Worm (Caenorhabditis elegans) whole organism, young adult: ENCODE data around the gene ilys-1.

ENCODE experiments used
- B0336.3 ChIP-seq: fragments of 200-800 bp; sonication (Bioruptor generic); IDR thresholded peaks from 2 replicates; pipeline ENCODE4 v1.3.6; 2022; ENCODE audit warnings: missing genetic modification characterization, missing compliant biosample characterization
- C06A6.2 ChIP-seq: fragments of 200-800 bp; sonication (Bioruptor generic); conservative IDR thresholded peaks from 2 replicates; pipeline ENCODE4 v1.3.6; 2022; ENCODE audit warnings: missing genetic modification characterization, missing compliant biosample characterization
- D2030.7 ChIP-seq: fragments of 200-800 bp; sonication (Bioruptor generic); IDR thresholded peaks from 2 replicates; pipeline ENCODE4 v1.3.6; 2022; ENCODE audit warnings: missing genetic modification reagents, missing genetic modification characterization, missing compliant biosample characterization
- F10E7.11 ChIP-seq: sonication (generic microtip); optimal IDR thresholded peaks from 2 replicates; lab custom pipeline; 2017; ENCODE audit warnings: mild to moderate bottlenecking, missing genetic modification characterization, moderate library complexity, missing compliant biosample characterization
- F22D6.2 ChIP-seq: sonication (generic microtip); optimal IDR thresholded peaks from 2 replicates; lab custom pipeline; 2016; ENCODE audit warnings: mild to moderate bottlenecking, missing genetic modification characterization, missing compliant biosample characterization
- F39B2.1 ChIP-seq: fragments of 200-800 bp; sonication (Bioruptor generic); IDR thresholded peaks from 2 replicates; pipeline ENCODE4 v1.3.6; 2022; ENCODE audit warnings: missing genetic modification reagents, missing genetic modification characterization, missing compliant biosample characterization
- F52B5.7 ChIP-seq: sonication (generic microtip); optimal IDR thresholded peaks from 2 replicates; lab custom pipeline; 2016; ENCODE audit warnings: mild to moderate bottlenecking, missing genetic modification characterization, missing compliant biosample characterization
- F57A8.1 ChIP-seq: fragments of 200-800 bp; sonication (Bioruptor generic); optimal IDR thresholded peaks from 2 replicates; lab custom pipeline; 2018; ENCODE audit warnings: mild to moderate bottlenecking, missing genetic modification characterization, moderate library complexity, missing compliant biosample characterization
- T07F8.4 ChIP-seq: sonication (generic microtip); optimal IDR thresholded peaks from 2 replicates; lab custom pipeline; 2016; ENCODE audit warnings: mild to moderate bottlenecking, missing genetic modification characterization, moderate library complexity, missing compliant biosample characterization
- Y53G8AR.9 ChIP-seq: fragments of 200-800 bp; sonication (Bioruptor generic); conservative IDR thresholded peaks from 2 replicates; pipeline ENCODE4 v1.3.6; 2022; ENCODE audit warnings: missing genetic modification reagents, missing genetic modification characterization, missing compliant biosample characterization
- Y79H2A.3 ChIP-seq: fragments of 200-800 bp; sonication (Bioruptor generic); conservative IDR thresholded peaks from 2 replicates; pipeline ENCODE4 v1.3.6; 2022; ENCODE audit warnings: missing genetic modification reagents, missing genetic modification characterization, missing compliant biosample characterization
- Y95B8A.8 ChIP-seq: fragments of 200-800 bp; sonication (Bioruptor generic); IDR thresholded peaks from 2 replicates; pipeline ENCODE4 v1.3.6; 2022; ENCODE audit warnings: missing genetic modification reagents, missing genetic modification characterization, missing compliant biosample characterization
- ZK185.1 ChIP-seq: sonication (generic microtip); optimal IDR thresholded peaks from 2 replicates; lab custom pipeline; 2016; ENCODE audit warnings: mild to moderate bottlenecking, missing genetic modification characterization, missing compliant biosample characterization; ENCODE audit not compliant: poor library complexity, severe bottlenecking
- aptf-3 ChIP-seq: fragments of 200-800 bp; sonication (Bioruptor generic); IDR thresholded peaks from 2 replicates; pipeline ENCODE4 v1.3.6; 2022; ENCODE audit warnings: missing genetic modification characterization, missing compliant biosample characterization
- atf-7 ChIP-seq: sonication (generic microtip); optimal IDR thresholded peaks from 2 replicates; lab custom pipeline; 2017; ENCODE audit warnings: mild to moderate bottlenecking, missing genetic modification characterization, missing compliant biosample characterization
- cebp-2 ChIP-seq: fragments of 200-800 bp; sonication (Bioruptor generic); IDR thresholded peaks from 2 replicates; pipeline ENCODE4 v1.3.6; 2022; ENCODE audit warnings: missing genetic modification characterization, missing compliant biosample characterization
- ceh-58 ChIP-seq: fragments of 200-800 bp; sonication (Bioruptor generic); IDR thresholded peaks from 2 replicates; pipeline ENCODE4 v1.3.6; 2022; ENCODE audit warnings: missing genetic modification characterization, missing compliant biosample characterization
- chd-7 ChIP-seq: sonication (generic microtip); optimal IDR thresholded peaks from 2 replicates; lab custom pipeline; 2016; ENCODE audit warnings: mild to moderate bottlenecking, missing genetic modification characterization, moderate library complexity, missing compliant biosample characterization
- die-1 ChIP-seq: sonication (generic microtip); optimal IDR thresholded peaks from 2 replicates; lab custom pipeline; 2016; ENCODE audit warnings: missing genotype, mild to moderate bottlenecking, missing genetic modification characterization, missing compliant biosample characterization
- egrh-3 ChIP-seq: fragments of 200-800 bp; sonication (Bioruptor generic); IDR thresholded peaks from 2 replicates; pipeline ENCODE4 v1.3.6; 2022; ENCODE audit warnings: missing genetic modification reagents, missing genetic modification characterization, missing compliant biosample characterization
- hlh-26 ChIP-seq: fragments of 200-800 bp; sonication (Bioruptor generic); conservative IDR thresholded peaks from 2 replicates; pipeline ENCODE4 v1.3.6; 2022; ENCODE audit warnings: missing genetic modification reagents, missing genetic modification characterization, missing compliant biosample characterization
- hmg-20 ChIP-seq: fragments of 200-800 bp; sonication (Bioruptor generic); IDR thresholded peaks from 2 replicates; pipeline ENCODE4 v1.3.6; 2022; ENCODE audit warnings: missing genetic modification reagents, missing genetic modification characterization, missing compliant biosample characterization
- hsf-1 ChIP-seq: fragments of 200-800 bp; sonication (Bioruptor generic); IDR thresholded peaks from 2 replicates; pipeline ENCODE4 v1.3.6; 2022; ENCODE audit warnings: missing genetic modification reagents, missing genetic modification characterization, missing compliant biosample characterization
- lag-1 ChIP-seq: fragments of 200-800 bp; sonication (Bioruptor generic); IDR thresholded peaks from 2 replicates; pipeline ENCODE4 v1.3.6; 2022; ENCODE audit warnings: missing genetic modification reagents, missing genetic modification characterization, missing compliant biosample characterization
- lsl-1 ChIP-seq: fragments of 200-800 bp; sonication (Bioruptor generic); optimal IDR thresholded peaks from 2 replicates; lab custom pipeline; 2018; ENCODE audit warnings: mild to moderate bottlenecking, missing genetic modification characterization, moderate library complexity, missing compliant biosample characterization
- madf-3 ChIP-seq: fragments of 200-800 bp; sonication (Bioruptor generic); IDR thresholded peaks from 2 replicates; pipeline ENCODE4 v1.3.6; 2022; ENCODE audit warnings: missing genetic modification reagents, missing genetic modification characterization, missing compliant biosample characterization
- madf-8 ChIP-seq: fragments of 200-800 bp; sonication (Bioruptor generic); conservative IDR thresholded peaks from 2 replicates; pipeline ENCODE4 v1.3.6; 2022; ENCODE audit warnings: missing genetic modification reagents, missing genetic modification characterization, missing compliant biosample characterization
- mes-4 ChIP-seq: sonication (generic microtip); optimal IDR thresholded peaks from 2 replicates; lab custom pipeline; 2016; ENCODE audit warnings: missing genotype, missing genetic modification characterization, missing compliant biosample characterization
- nfya-2 ChIP-seq: fragments of 200-800 bp; sonication (Bioruptor generic); IDR thresholded peaks from 2 replicates; pipeline ENCODE4 v1.3.6; 2022; ENCODE audit warnings: missing genetic modification reagents, missing genetic modification characterization, missing compliant biosample characterization
- sea-2 ChIP-seq: fragments of 200-800 bp; sonication (Bioruptor generic); IDR thresholded peaks from 2 replicates; pipeline ENCODE4 v1.3.6; 2022; ENCODE audit warnings: missing genetic modification characterization, missing compliant biosample characterization
- snpc-1.3 ChIP-seq: sonication (generic microtip); optimal IDR thresholded peaks from 2 replicates; lab custom pipeline; 2017; ENCODE audit warnings: missing genetic modification characterization, mild to moderate bottlenecking, missing compliant biosample characterization, antibody characterized with exemption, moderate library complexity, missing genotype, missing genetic modification reagents; ENCODE audit not compliant: insufficient read depth
- sptf-2 ChIP-seq: fragments of 200-800 bp; sonication (Bioruptor generic); optimal IDR thresholded peaks from 2 replicates; lab custom pipeline; 2018; ENCODE audit warnings: mild to moderate bottlenecking, missing genetic modification characterization, missing compliant biosample characterization
- unc-62 ChIP-seq: fragments of 150-350 bp; optimal IDR thresholded peaks from 2 replicates; lab custom pipeline; 2014; ENCODE audit warnings: missing biosample characterization, missing genetic modification reagents, missing genetic modification characterization
- xnd-1 ChIP-seq: sonication (generic microtip); optimal IDR thresholded peaks from 2 replicates; lab custom pipeline; 2016; ENCODE audit warnings: missing genotype, missing genetic modification reagents, missing genetic modification characterization, missing compliant biosample characterization
- zfh-2 ChIP-seq: fragments of 200-800 bp; sonication (Bioruptor generic); conservative IDR thresholded peaks from 2 replicates; pipeline ENCODE4 v1.3.6; 2022; ENCODE audit warnings: missing genetic modification reagents, missing genetic modification characterization, missing compliant biosample characterization
- zim-3 ChIP-seq: sonication (generic microtip); optimal IDR thresholded peaks from 2 replicates; lab custom pipeline; 2017; ENCODE audit warnings: mild to moderate bottlenecking, missing genetic modification characterization, moderate library complexity, missing compliant biosample characterization
- ztf-26 ChIP-seq: sonication (generic microtip); optimal IDR thresholded peaks from 2 replicates; lab custom pipeline; 2017; ENCODE audit warnings: missing genetic modification characterization, missing compliant biosample characterization

The ilys-1 gene

ce11 chrIV:2470114-2470513 is at the start of gene ilys-1:
Gene ilys-1 (plus strand): TSS chrIV:2470414.
- TF ChIP-seq hlh-26 (GFP tag; lab: Robert Waterston, UW) (no peak), atf-7 (tag; lab: Kevin White, UChicago) (no peak), Y95B8A.8 (GFP tag; lab: Robert Waterston, UW) (no peak), Y53G8AR.9 (GFP tag; lab: Robert Waterston, UW) (no peak), sea-2 (GFP tag; lab: Robert Waterston, UW) (no peak), lsl-1 (GFP tag; lab: Kevin White, UChicago) (no peak), F22D6.2 (tag; lab: Kevin White, UChicago) (no peak), die-1 (no peak), ZK185.1 (tag; lab: Kevin White, UChicago) (no peak), F10E7.11 (tag; lab: Kevin White, UChicago) (no peak), cebp-2 (no peak), F57A8.1 (GFP tag; lab: Kevin White, UChicago) (no peak), snpc-1.3 (tag; lab: Kevin White, UChicago) (no peak), D2030.7 (GFP tag; lab: Robert Waterston, UW) (no peak)

- TF ChIP-seq madf-8 (GFP tag; lab: Robert Waterston, UW) (no peak), Y79H2A.3 (GFP tag; lab: Robert Waterston, UW) (no peak), F52B5.7 (tag; lab: Kevin White, UChicago) (no peak), unc-62 (no peak)
These were observed 37.5 kb upstream of the ilys-1 start, which contains the start of gene C45G7.4 for ce11 chrIV:2432693-2433092. Gene C45G7.4 (plus strand): TSS chrIV:2432993.

- TF ChIP-seq chd-7 (tag; lab: Kevin White, UChicago) (no peak), zfh-2 (GFP tag; lab: Robert Waterston, UW) (peak; percentile 67)
These were observed 35.8 kb upstream of the ilys-1 start for ce11 chrIV:2434366-2434765.

ce11 chrIV:2451233-2451632 is 19.0 kb upstream of the ilys-1 start, which contains the start of gene C45G7.13:
Gene C45G7.13 (minus strand): TSS chrIV:2451333.
- TF ChIP-seq snpc-1.3 (tag; lab: Kevin White, UChicago) (no peak), zim-3 (tag; lab: Kevin White, UChicago) (no peak), nfya-2 (GFP tag; lab: Robert Waterston, UW) (no peak), sptf-2 (GFP tag; lab: Kevin White, UChicago) (no peak), ceh-58 (GFP tag; lab: Robert Waterston, UW) (no peak), ZK185.1 (tag; lab: Kevin White, UChicago) (no peak), madf-3 (GFP tag; lab: Robert Waterston, UW) (no peak), hsf-1 (no peak), aptf-3 (GFP tag; lab: Robert Waterston, UW) (no peak), xnd-1 (tag; lab: Kevin White, UChicago) (no peak), Y95B8A.8 (GFP tag; lab: Robert Waterston, UW) (no peak), ztf-26 (tag; lab: Kevin White, UChicago) (no peak), egrh-3 (GFP tag; lab: Robert Waterston, UW) (no peak), lag-1 (GFP tag; lab: Robert Waterston, UW) (no peak), mes-4 (tag; lab: Kevin White, UChicago) (no peak), F39B2.1 (no peak), hmg-20 (GFP tag; lab: Robert Waterston, UW) (no peak), T07F8.4 (no peak), C06A6.2 (GFP tag; lab: Robert Waterston, UW) (no peak), B0336.3 (GFP tag; lab: Robert Waterston, UW) (no peak)
